Worm (Caenorhabditis elegans) whole organism, late embryonic: ENCODE data around the gene nhr-15.

Experiments
- F13H6.1 ChIP-seq: sonication (generic microtip); optimal IDR thresholded peaks from 2 replicates; lab custom pipeline; 2016; ENCODE audit warnings: missing genetic modification characterization, missing compliant biosample characterization
- K02D7.2 ChIP-seq: sonication (generic microtip); optimal IDR thresholded peaks from 2 replicates; lab custom pipeline; 2017; ENCODE audit warnings: mild to moderate bottlenecking, missing genetic modification characterization, missing compliant biosample characterization
- K09A11.1 ChIP-seq: sonication (generic microtip); optimal IDR thresholded peaks from 2 replicates; lab custom pipeline; 2017; ENCODE audit warnings: antibody characterized with exemption, mild to moderate bottlenecking, missing genetic modification characterization, missing compliant biosample characterization; ENCODE audit not compliant: insufficient read depth
- Y22D7AL.16 ChIP-seq: sonication (generic microtip); optimal IDR thresholded peaks from 2 replicates; lab custom pipeline; 2016; ENCODE audit warnings: missing genetic modification characterization, missing compliant biosample characterization
- ahr-1 ChIP-seq: sonication (generic microtip); optimal IDR thresholded peaks from 2 replicates; lab custom pipeline; 2016; ENCODE audit warnings: missing genetic modification characterization, missing compliant biosample characterization
- ama-1 ChIP-seq: fragments of 150-350 bp; optimal IDR thresholded peaks from 2 replicates; lab custom pipeline; 2014
- ceh-14 ChIP-seq: sonication (generic microtip); optimal IDR thresholded peaks from 2 replicates; lab custom pipeline; 2016; ENCODE audit warnings: missing genotype, missing genetic modification characterization, missing compliant biosample characterization
- ceh-18 ChIP-seq: sonication (generic microtip); optimal IDR thresholded peaks from 2 replicates; lab custom pipeline; 2016; ENCODE audit warnings: missing genetic modification characterization, missing compliant biosample characterization
- ceh-2 ChIP-seq: sonication (generic microtip); optimal IDR thresholded peaks from 2 replicates; lab custom pipeline; 2016; ENCODE audit warnings: missing genotype, missing genetic modification characterization, missing compliant biosample characterization
- ceh-24 ChIP-seq: sonication (generic microtip); optimal IDR thresholded peaks from 2 replicates; lab custom pipeline; 2016; ENCODE audit warnings: mild to moderate bottlenecking, missing genetic modification characterization, missing compliant biosample characterization
- ceh-45 ChIP-seq: fragments of 200-800 bp; sonication (Bioruptor generic); IDR thresholded peaks from 2 replicates; pipeline ENCODE4 v1.3.6; 2022; ENCODE audit warnings: missing genetic modification reagents, missing genetic modification characterization, missing compliant biosample characterization
- ceh-6 ChIP-seq: fragments of 200-800 bp; sonication (Bioruptor generic); optimal IDR thresholded peaks from 2 replicates; lab custom pipeline; 2018; ENCODE audit warnings: mild to moderate bottlenecking, missing genetic modification characterization, missing compliant biosample characterization
- che-1 ChIP-seq: sonication (generic microtip); optimal IDR thresholded peaks from 2 replicates; lab custom pipeline; 2016; ENCODE audit warnings: mild to moderate bottlenecking, missing genetic modification characterization, missing compliant biosample characterization
- dmd-4 ChIP-seq: sonication (generic microtip); optimal IDR thresholded peaks from 2 replicates; lab custom pipeline; 2016; ENCODE audit warnings: borderline replicate concordance, missing genetic modification characterization, missing compliant biosample characterization
- elt-4 ChIP-seq: sonication (generic microtip); optimal IDR thresholded peaks from 2 replicates; lab custom pipeline; 2016; ENCODE audit warnings: missing genetic modification characterization, missing compliant biosample characterization
- eyg-1 ChIP-seq: sonication (generic microtip); optimal IDR thresholded peaks from 2 replicates; lab custom pipeline; 2016; ENCODE audit warnings: missing genotype, missing genetic modification characterization, missing compliant biosample characterization
- fkh-6 ChIP-seq: sonication (generic microtip); optimal IDR thresholded peaks from 2 replicates; lab custom pipeline; 2016; ENCODE audit warnings: missing genetic modification characterization, missing compliant biosample characterization
- hlh-6 ChIP-seq: sonication (generic microtip); optimal IDR thresholded peaks from 2 replicates; lab custom pipeline; 2016; ENCODE audit warnings: missing genotype, missing genetic modification characterization, missing compliant biosample characterization
- hlh-8 ChIP-seq: sonication (generic microtip); optimal IDR thresholded peaks from 2 replicates; lab custom pipeline; 2016; ENCODE audit warnings: missing genotype, missing genetic modification characterization, missing compliant biosample characterization
- lim-6 ChIP-seq: sonication (generic microtip); optimal IDR thresholded peaks from 2 replicates; lab custom pipeline; 2016; ENCODE audit warnings: missing genetic modification characterization, missing compliant biosample characterization
- madf-2 ChIP-seq: sonication (generic microtip); optimal IDR thresholded peaks from 2 replicates; lab custom pipeline; 2017; ENCODE audit warnings: missing genetic modification characterization, missing compliant biosample characterization
- nfya-1 ChIP-seq: sonication (generic microtip); optimal IDR thresholded peaks from 2 replicates; lab custom pipeline; 2017; ENCODE audit warnings: missing genetic modification characterization, mild to moderate bottlenecking, missing compliant biosample characterization, antibody characterized with exemption, moderate library complexity
- nhr-232 ChIP-seq: sonication (generic microtip); optimal IDR thresholded peaks from 2 replicates; lab custom pipeline; 2016; ENCODE audit warnings: missing genetic modification characterization, missing compliant biosample characterization
- odd-2 ChIP-seq: sonication (generic microtip); optimal IDR thresholded peaks from 2 replicates; lab custom pipeline; 2017; ENCODE audit warnings: antibody characterized with exemption, mild to moderate bottlenecking, missing genetic modification characterization, missing compliant biosample characterization
- pag-3 ChIP-seq: sonication (generic microtip); optimal IDR thresholded peaks from 2 replicates; lab custom pipeline; 2016; ENCODE audit warnings: missing compliant biosample characterization, missing genetic modification characterization, borderline replicate concordance
- pat-9 ChIP-seq: fragments of 200-800 bp; sonication (Bioruptor generic); optimal IDR thresholded peaks from 2 replicates; lab custom pipeline; 2018; ENCODE audit warnings: mild to moderate bottlenecking, missing genetic modification characterization, moderate library complexity, missing compliant biosample characterization
- pax-1 ChIP-seq: fragments of 150-350 bp; optimal IDR thresholded peaks from 2 replicates; lab custom pipeline; 2014; ENCODE audit warnings: missing biosample characterization, missing genetic modification characterization
- pha-4 ChIP-seq: fragments of 150-350 bp; optimal IDR thresholded peaks from 2 replicates; lab custom pipeline; 2018; ENCODE audit warnings: missing biosample characterization, missing genetic modification reagents, missing genetic modification characterization
- pqm-1 ChIP-seq: sonication (generic microtip); optimal IDR thresholded peaks from 2 replicates; lab custom pipeline; 2016; ENCODE audit warnings: missing genetic modification characterization, missing compliant biosample characterization
- pros-1 ChIP-seq: fragments of 150-350 bp; optimal IDR thresholded peaks from 2 replicates; lab custom pipeline; 2014; ENCODE audit warnings: missing biosample characterization, missing genetic modification reagents, missing genetic modification characterization
- ref-2 ChIP-seq: sonication (generic microtip); optimal IDR thresholded peaks from 2 replicates; lab custom pipeline; 2016; ENCODE audit warnings: missing genetic modification characterization, missing compliant biosample characterization
- rnt-1 ChIP-seq: sonication (generic microtip); optimal IDR thresholded peaks from 2 replicates; lab custom pipeline; 2016; ENCODE audit warnings: missing genetic modification characterization, missing compliant biosample characterization
- sox-2 ChIP-seq: fragments of 200-800 bp; sonication (Bioruptor generic); IDR thresholded peaks from 2 replicates; pipeline ENCODE4 v1.3.6; 2022; ENCODE audit warnings: missing genetic modification reagents, missing genetic modification characterization, missing compliant biosample characterization
- ttx-3 ChIP-seq: sonication (generic microtip); optimal IDR thresholded peaks from 2 replicates; lab custom pipeline; 2016; ENCODE audit warnings: missing genetic modification reagents, missing genetic modification characterization, missing compliant biosample characterization
- unc-3 ChIP-seq, 2 experiments: fragments of 200-800 bp in 1 of 2; sonication (Bioruptor generic) in 1 of 2; sonication (generic microtip) in 1 of 2; conservative IDR thresholded peaks in 1 of 2; optimal IDR thresholded peaks in 1 of 2; 2 replicates each; pipeline versions ENCODE4 v1.3.6 to Lab custom; 2016 to 2022; ENCODE audit warnings: missing compliant biosample characterization in 2 of 2, missing genetic modification characterization in 2 of 2, missing genetic modification reagents in 1 of 2
- unc-42 ChIP-seq: sonication (generic microtip); optimal IDR thresholded peaks from 2 replicates; lab custom pipeline; 2016; ENCODE audit warnings: missing genotype, missing genetic modification characterization, missing compliant biosample characterization
- unc-86 ChIP-seq: sonication (generic microtip); optimal IDR thresholded peaks from 2 replicates; lab custom pipeline; 2016; ENCODE audit warnings: missing genetic modification characterization, missing compliant biosample characterization

The nhr-15 gene

DNA sequence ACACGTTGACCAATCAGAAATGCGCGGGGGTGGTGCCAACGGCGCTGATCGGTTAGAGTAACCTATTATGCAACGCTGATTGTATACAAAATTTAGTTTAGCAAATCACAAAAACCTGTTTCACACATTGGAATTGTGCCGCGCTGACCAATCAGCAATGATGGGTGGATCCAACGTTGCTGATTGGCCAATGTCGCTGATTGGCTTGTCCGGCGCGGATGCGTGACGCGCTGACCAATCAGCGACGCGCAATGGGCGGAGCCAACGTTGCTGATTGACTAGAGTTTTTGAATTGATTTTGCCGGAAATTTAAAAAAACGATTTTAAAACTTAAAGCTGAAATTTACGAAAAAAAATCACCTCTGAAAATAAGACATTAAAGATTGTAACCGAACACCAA is 27.2 kb upstream of the nhr-15 start:
- TF ChIP-seq nfya-1 (tag; lab: Kevin White, UChicago) = peak; percentile 96
- no peak for TF ChIP-seq ceh-18 (tag; lab: Kevin White, UChicago)

DNA sequence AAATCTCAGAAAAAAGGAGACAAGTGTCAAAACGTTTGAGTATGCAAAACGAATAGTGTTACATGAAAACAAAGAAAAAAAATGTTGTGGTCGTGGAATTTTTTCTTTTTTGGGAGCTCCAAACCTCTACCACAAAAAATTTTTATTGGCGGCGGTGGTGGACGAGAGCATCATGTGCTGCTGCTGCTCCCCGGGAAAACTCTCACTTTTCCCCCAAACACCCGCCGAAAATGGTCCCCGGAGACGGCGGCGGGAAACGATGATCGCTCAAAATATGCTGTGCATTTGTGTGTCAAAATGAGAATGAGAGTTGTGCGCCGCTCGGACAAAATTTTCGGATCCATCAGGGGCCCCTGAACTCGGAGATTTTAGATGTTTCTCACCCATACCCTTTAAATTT is 16.7 kb upstream of the nhr-15 start:
- TF ChIP-seq hlh-6 (no peak), pax-1 (no peak), Y22D7AL.16 (tag; lab: Kevin White, UChicago) (no peak), madf-2 (tag; lab: Kevin White, UChicago) (no peak), pag-3 (tag; lab: Kevin White, UChicago) (no peak), pat-9 (no peak), elt-4 (tag; lab: Kevin White, UChicago) (no peak), unc-3 (GFP tag; conservative IDR thresholded peaks at IDR 0.05; lab: Robert Waterston, UW) (no peak), unc-3 (tag; optimal IDR thresholded peaks at IDR 0.05; lab: Kevin White, UChicago) (no peak), dmd-4 (no peak), K09A11.1 (tag; lab: Kevin White, UChicago) (no peak), ceh-2 (tag; lab: Kevin White, UChicago) (no peak), pros-1 (tag; lab: Kevin White, UChicago) (no peak), eyg-1 (tag; lab: Kevin White, UChicago) (no peak), hlh-8 (tag; lab: Kevin White, UChicago) (no peak)

DNA sequence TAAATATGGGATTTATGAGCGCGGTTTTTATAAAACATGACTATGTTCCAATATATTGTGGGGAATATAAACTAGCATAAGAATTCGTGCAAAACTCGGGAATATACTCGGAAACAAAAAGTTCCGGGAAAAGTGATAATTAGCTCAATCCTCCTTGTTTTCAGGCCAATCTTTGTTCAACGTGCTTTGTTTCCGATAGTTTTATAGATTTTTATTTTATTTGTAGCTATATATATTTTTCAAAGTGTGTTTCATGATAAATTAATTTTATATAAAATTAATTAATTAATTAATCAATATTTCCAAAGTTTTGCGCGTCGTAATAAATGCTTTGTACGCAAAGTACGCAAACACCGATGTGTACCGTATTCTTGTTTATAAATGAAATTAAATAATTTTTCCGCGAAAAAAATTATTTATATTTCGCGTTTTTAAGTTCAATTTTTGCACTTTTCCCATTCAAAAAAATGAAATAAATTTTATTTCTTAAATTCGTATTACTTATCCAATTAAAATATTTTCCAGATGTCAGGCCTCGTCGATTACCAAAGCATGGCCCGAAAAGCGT is 15.0 kb upstream of the nhr-15 start, which contains the start of gene F33E11.2:
F33E11.2 (plus strand) TSS at position 524 of the 568 bp plus-strand sequence.
- no peak for TF ChIP-seq eyg-1 (tag; lab: Kevin White, UChicago)
- no peak for TF ChIP-seq hlh-6
- TF ChIP-seq unc-86 (tag; lab: Kevin White, UChicago) = no peak
- no peak for TF ChIP-seq sox-2 (GFP tag; lab: Robert Waterston, UW)
- TF ChIP-seq madf-2 (tag; lab: Kevin White, UChicago) = no peak
- no peak for TF ChIP-seq lim-6 (tag; lab: Kevin White, UChicago)
- TF ChIP-seq, all 69 proteins: peak for 0

DNA sequence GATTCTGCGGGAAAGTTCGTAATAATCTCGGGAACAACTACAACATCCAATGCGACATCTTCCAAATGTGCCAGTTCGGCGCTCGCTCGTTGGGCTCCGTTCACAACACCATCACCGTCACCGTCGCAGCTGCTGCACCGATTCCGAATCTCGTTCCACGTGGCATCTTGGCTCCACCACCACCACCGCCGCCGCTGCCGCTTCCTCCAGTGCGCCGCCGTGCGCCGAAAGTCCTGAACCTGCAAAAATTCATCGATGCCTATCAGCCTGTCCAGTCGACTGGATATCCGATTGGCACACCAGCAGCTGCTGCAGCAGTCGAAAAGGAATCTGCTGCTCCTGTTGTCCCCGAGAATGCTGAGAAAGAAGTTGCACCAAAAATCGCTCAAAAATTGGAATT is 14.1 kb upstream of the nhr-15 start:
- TF ChIP-seq nhr-232 (no peak), odd-2 (tag; lab: Kevin White, UChicago) (no peak), pqm-1 (tag; lab: Kevin White, UChicago) (no peak), ref-2 (no peak), F13H6.1 (tag; lab: Kevin White, UChicago) (no peak), ttx-3 (tag; lab: Kevin White, UChicago) (no peak), K02D7.2 (tag; lab: Kevin White, UChicago) (no peak), ceh-18 (tag; lab: Kevin White, UChicago) (no peak), dmd-4 (no peak), pax-1 (no peak), sox-2 (GFP tag; lab: Robert Waterston, UW) (no peak), ahr-1 (tag; lab: Kevin White, UChicago) (no peak), fkh-6 (tag; lab: Kevin White, UChicago) (no peak)

DNA sequence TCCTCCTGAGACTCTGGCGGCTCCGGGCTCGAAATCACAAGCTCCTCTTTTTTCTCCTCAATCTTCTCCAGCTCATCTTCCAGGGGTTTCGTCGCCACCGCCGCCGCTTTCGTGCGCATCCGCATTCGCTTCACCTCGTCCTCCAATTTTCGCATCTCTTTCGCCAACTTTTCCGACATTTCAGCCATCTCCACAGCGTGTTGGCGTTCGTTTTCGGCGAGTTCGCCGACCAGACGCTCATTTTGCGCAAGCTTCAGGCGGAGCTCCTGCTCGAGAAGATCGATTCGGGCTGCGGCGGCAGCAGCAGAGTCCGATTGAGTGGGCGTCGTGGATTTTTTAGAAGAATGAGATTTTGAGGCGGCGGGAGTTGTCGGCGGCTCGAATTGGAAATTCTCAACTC is 9.2 kb upstream of the nhr-15 start:
- TF ChIP-seq rnt-1 = no peak
- peak; percentile 89 for TF ChIP-seq elt-4 (tag; lab: Kevin White, UChicago)

DNA sequence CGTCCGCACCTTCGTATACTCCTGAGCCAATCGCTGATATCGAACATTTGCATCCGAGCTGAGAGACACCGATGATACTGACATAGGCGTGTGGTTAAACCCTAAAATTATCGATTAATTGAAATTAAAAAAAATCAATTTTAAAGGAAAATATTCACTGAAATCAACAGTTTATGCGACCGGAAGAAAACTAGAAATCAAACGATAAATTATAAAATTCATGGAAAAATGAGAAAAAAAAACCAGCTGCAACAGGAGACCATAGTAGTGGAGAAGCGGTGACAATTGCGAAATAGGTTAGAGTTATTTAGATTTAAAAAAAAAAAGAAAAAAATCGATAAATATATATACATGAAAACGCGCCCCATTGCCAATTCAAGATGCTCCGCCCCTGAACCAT is 7.9 kb upstream of the nhr-15 start, which contains the start of gene F33E11.3:
F33E11.3 (minus strand) TSS at position 101 of the 400 bp plus-strand sequence.
- TF ChIP-seq ceh-24 (tag; lab: Kevin White, UChicago) (no peak), ref-2 (no peak), ceh-45 (GFP tag; lab: Robert Waterston, UW) (no peak), che-1 (tag; lab: Kevin White, UChicago) (no peak), unc-42 (tag; lab: Kevin White, UChicago) (no peak), madf-2 (tag; lab: Kevin White, UChicago) (no peak), ceh-6 (GFP tag; lab: Kevin White, UChicago) (no peak), pros-1 (tag; lab: Kevin White, UChicago) (no peak), pha-4 (tag; lab: Kevin White, UChicago) (no peak), ceh-14 (no peak), sox-2 (GFP tag; lab: Robert Waterston, UW) (no peak), nfya-1 (tag; lab: Kevin White, UChicago) (no peak), ama-1 (lab: Kevin White, UChicago) (no peak), F13H6.1 (tag; lab: Kevin White, UChicago) (no peak)
